Worm (Caenorhabditis elegans) whole organism, L4 larva: ENCODE data around the gene lmp-2.

Experiments used
- D1046.2 ChIP-seq: fragments of 200-800 bp; sonication (Bioruptor generic); IDR thresholded peaks from 2 replicates; pipeline ENCODE4 v1.3.6; 2022; ENCODE audit warnings: missing genetic modification characterization, missing compliant biosample characterization
- R02D3.7 ChIP-seq: fragments of 150-350 bp; sonication (generic microtip); optimal IDR thresholded peaks from 3 replicates; lab custom pipeline; 2014; ENCODE audit warnings: missing biosample characterization, missing genetic modification characterization
- aly-2 ChIP-seq: sonication (generic microtip); optimal IDR thresholded peaks from 2 replicates; lab custom pipeline; 2018; ENCODE audit warnings: missing biosample characterization, missing genetic modification characterization
- hmg-1.1 ChIP-seq: fragments of 200-800 bp; sonication (Bioruptor generic); IDR thresholded peaks from 2 replicates; pipeline ENCODE4 v1.3.6; 2022; ENCODE audit warnings: missing genetic modification reagents, missing genetic modification characterization, missing compliant biosample characterization
- lir-3 ChIP-seq: sonication (generic microtip); optimal IDR thresholded peaks from 2 replicates; lab custom pipeline; 2016; ENCODE audit warnings: mild to moderate bottlenecking, missing genetic modification characterization, missing compliant biosample characterization
- nhr-10 ChIP-seq: fragments of 150-350 bp; optimal IDR thresholded peaks from 2 replicates; lab custom pipeline; 2014; ENCODE audit warnings: missing biosample characterization, missing genetic modification characterization
- nhr-25 ChIP-seq: sonication (generic microtip); optimal IDR thresholded peaks from 2 replicates; lab custom pipeline; 2017; ENCODE audit warnings: missing genetic modification characterization, mild to moderate bottlenecking, missing compliant biosample characterization, antibody characterized with exemption, moderate library complexity, borderline replicate concordance; ENCODE audit not compliant: insufficient read depth
- nhr-76 ChIP-seq: fragments of 150-350 bp; optimal IDR thresholded peaks from 2 replicates; lab custom pipeline; 2014; ENCODE audit warnings: missing biosample characterization, missing genetic modification characterization
- saeg-2 ChIP-seq: fragments of 200-800 bp; sonication (Bioruptor generic); IDR thresholded peaks from 2 replicates; pipeline ENCODE4 v1.3.6; 2022; ENCODE audit warnings: missing genetic modification reagents, missing genetic modification characterization, missing compliant biosample characterization
- ztf-11 ChIP-seq: fragments of 150-350 bp; optimal IDR thresholded peaks from 2 replicates; lab custom pipeline; 2014; ENCODE audit warnings: missing biosample characterization, missing genetic modification characterization

- TF ChIP-seq R02D3.7 (no peak), nhr-10 (no peak), aly-2 (no peak), nhr-76 (tag; lab: Kevin White, UChicago) (no peak), saeg-2 (GFP tag; lab: Robert Waterston, UW) (no peak), lir-3 (tag; lab: Kevin White, UChicago) (no peak), hmg-1.1 (GFP tag; lab: Robert Waterston, UW) (no peak), ztf-11 (tag; lab: Kevin White, UChicago) (no peak), D1046.2 (GFP tag; lab: Robert Waterston, UW) (no peak), nhr-25 (tag; lab: Kevin White, UChicago) (no peak)
These were observed 1.9 kb upstream of the lmp-2 start for ce11 chrX:1123471-1123870.
